Fruit fly (Drosophila melanogaster) whole organism, embryonic: Measurements from ENCODE around the gene Sem1.

Experiments
- HLHmδ ChIP-seq: fragments of 200-800 bp; sonication (Bioruptor generic); optimal IDR thresholded peaks from 2 replicates; lab custom pipeline; 2018; ENCODE audit warnings: missing biosample characterization, mild to moderate bottlenecking, missing genetic modification characterization, moderate library complexity
- ttk ChIP-seq: fragments of 200-800 bp; sonication (Bioruptor generic); IDR thresholded peaks from 2 replicates; pipeline ENCODE4 v2.1.2; 2022; ENCODE audit warnings: missing biosample characterization, missing genetic modification characterization

DNA sequence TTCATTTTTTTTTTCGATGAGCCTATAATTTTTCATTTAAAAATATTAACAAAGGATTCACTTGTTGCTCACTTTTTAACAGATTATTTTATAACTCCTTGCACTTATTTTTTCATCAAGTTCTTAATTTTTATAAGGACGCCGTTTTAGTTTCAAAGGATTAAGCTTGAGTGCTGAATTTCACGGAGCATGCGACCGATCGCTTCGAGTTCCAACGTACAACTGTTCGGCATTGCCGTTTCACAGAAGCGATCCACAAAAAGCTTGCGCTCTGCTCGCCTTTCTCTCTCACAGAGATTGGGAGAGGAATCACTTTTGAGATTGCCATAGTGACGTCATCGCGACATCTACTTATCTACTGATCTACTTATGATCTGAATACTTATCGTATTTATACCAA lies 20.6 kb downstream of the Sem1 start, which contains the start of gene Pvf2:
- no peak for TF ChIP-seq ttk (GFP tag; lab: Robert Waterston, UW)
- no peak for TF ChIP-seq HLHmδ
